Worm (Caenorhabditis elegans) whole organism, midembryonic: ENCODE measurements around the gene R05A10.8.

Source experiments
- T22C8.4 ChIP-seq: fragments of 200-800 bp; sonication (Bioruptor generic); IDR thresholded peaks from 2 replicates; pipeline ENCODE4 v1.3.6; 2022; ENCODE audit warnings: missing genetic modification characterization, missing compliant biosample characterization
- flt-1 ChIP-seq: fragments of 200-800 bp; sonication (Bioruptor generic); IDR thresholded peaks from 2 replicates; pipeline ENCODE4 v1.3.6; 2022; ENCODE audit warnings: missing genetic modification characterization, missing compliant biosample characterization
- klf-2 ChIP-seq: fragments of 200-800 bp; sonication (Bioruptor generic); conservative IDR thresholded peaks from 2 replicates; pipeline ENCODE4 v1.3.6; 2022; ENCODE audit warnings: missing genetic modification reagents, missing genetic modification characterization, missing compliant biosample characterization
- med-1 ChIP-seq: sonication (generic microtip); optimal IDR thresholded peaks from 2 replicates; lab custom pipeline; 2017; ENCODE audit warnings: missing genetic modification characterization, mild to moderate bottlenecking, missing compliant biosample characterization, antibody characterized with exemption, missing genetic modification reagents; ENCODE audit not compliant: insufficient read depth
- ztf-23 ChIP-seq: fragments of 200-800 bp; sonication (Bioruptor generic); IDR thresholded peaks from 2 replicates; pipeline ENCODE4 v1.3.6; 2022; ENCODE audit warnings: missing genetic modification reagents, missing genetic modification characterization, missing compliant biosample characterization

DNA sequence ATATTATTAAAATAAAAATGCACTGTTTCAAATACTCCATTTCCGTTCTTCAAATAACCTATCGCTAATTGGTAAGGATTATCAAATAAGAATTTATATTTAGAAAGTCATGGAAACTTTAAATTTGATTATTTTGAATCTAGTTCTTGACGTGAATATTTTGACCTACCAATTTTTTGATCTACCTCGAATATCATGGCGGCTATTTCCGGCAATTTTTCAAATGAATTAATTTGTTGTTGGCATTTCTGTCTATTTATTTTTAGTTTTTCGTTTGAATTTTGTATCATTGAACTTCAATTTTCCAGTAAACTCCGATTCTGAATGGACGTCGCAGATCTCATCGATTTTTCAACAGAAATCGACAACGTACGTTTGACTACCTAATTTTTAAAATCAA, 45.2 kb upstream of the R05A10.8 start, which contains the start of gene F02H6.3:
- no peak for TF ChIP-seq med-1 (GFP tag; lab: Kevin White, UChicago)
- no peak for TF ChIP-seq ztf-23 (GFP tag; lab: Robert Waterston, UW)
- no peak for TF ChIP-seq klf-2 (GFP tag; lab: Robert Waterston, UW)
- no peak for TF ChIP-seq flt-1
- TF ChIP-seq T22C8.4, result no peak
